Worm (Caenorhabditis elegans): Measurements from ENCODE around the gene acy-4.

ce11 chrV:5621390-5621789, 9.3 kb downstream of the acy-4 start, which contains the start of gene M03E7.1:
- TF ChIP-seq W03F9.2 (tag; optimal IDR thresholded peaks at IDR 0.05) (no peak), him-1 (tag; optimal IDR thresholded peaks at IDR 0.05) (no peak), dao-5 (tag; optimal IDR thresholded peaks at IDR 0.05) (no peak)

All from whole organism, L4/young adult.